Fruit fly (Drosophila melanogaster) whole organism, embryonic: ENCODE measurements around the gene Datp.

Experiments used
- BtbVII ChIP-seq: fragments of 200-800 bp; sonication (Bioruptor generic); optimal IDR thresholded peaks from 3 replicates; lab custom pipeline; 2017; ENCODE audit warnings: missing biosample characterization, mild to moderate bottlenecking, missing genetic modification characterization
- CG10267 ChIP-seq: fragments of 200-800 bp; sonication (Bioruptor generic); optimal IDR thresholded peaks from 2 replicates; lab custom pipeline; 2018; ENCODE audit warnings: missing biosample characterization, mild to moderate bottlenecking, missing genetic modification characterization, moderate library complexity
- CG10565 ChIP-seq: fragments of 200-800 bp; sonication (Bioruptor generic); optimal IDR thresholded peaks from 3 replicates; lab custom pipeline; 2016; ENCODE audit warnings: missing biosample characterization, mild to moderate bottlenecking, missing genetic modification characterization
- CG11398 ChIP-seq: fragments of 200-800 bp; sonication (Bioruptor generic); optimal IDR thresholded peaks from 2 replicates; lab custom pipeline; 2016; ENCODE audit warnings: missing biosample characterization, missing genetic modification characterization
- CG11504 ChIP-seq: fragments of 200-800 bp; sonication (Bioruptor generic); optimal IDR thresholded peaks from 3 replicates; lab custom pipeline; 2019; ENCODE audit warnings: missing biosample characterization, mild to moderate bottlenecking, missing genetic modification characterization, moderate library complexity
- CG11560 ChIP-seq: fragments of 200-800 bp; sonication (Bioruptor generic); IDR thresholded peaks from 3 replicates; pipeline ENCODE4 v1.3.6; 2022; ENCODE audit warnings: missing biosample characterization, missing genetic modification characterization
- CG12219 ChIP-seq: fragments of 200-800 bp; sonication (Bioruptor generic); optimal IDR thresholded peaks from 3 replicates; lab custom pipeline; 2018; ENCODE audit warnings: missing biosample characterization, mild to moderate bottlenecking, missing genetic modification characterization
- CG12659 ChIP-seq: fragments of 200-800 bp; sonication (Bioruptor generic); optimal IDR thresholded peaks from 3 replicates; lab custom pipeline; 2017; ENCODE audit warnings: mild to moderate bottlenecking, missing biosample characterization, missing genetic modification reagents, missing genetic modification characterization
- CG13296 ChIP-seq: fragments of 200-800 bp; sonication (Bioruptor generic); optimal IDR thresholded peaks from 3 replicates; lab custom pipeline; 2018; ENCODE audit warnings: missing biosample characterization, mild to moderate bottlenecking, missing genetic modification characterization
- CG15269 ChIP-seq: fragments of 200-800 bp; sonication (Bioruptor generic); optimal IDR thresholded peaks from 2 replicates; lab custom pipeline; 2018; ENCODE audit warnings: missing biosample characterization, mild to moderate bottlenecking, missing genetic modification characterization, moderate library complexity
- CG1602 ChIP-seq: fragments of 200-800 bp; sonication (Bioruptor generic); optimal IDR thresholded peaks from 3 replicates; lab custom pipeline; 2016; ENCODE audit warnings: missing biosample characterization, missing genetic modification characterization
- CG1603 ChIP-seq: fragments of 200-800 bp; sonication (Bioruptor generic); optimal IDR thresholded peaks from 2 replicates; lab custom pipeline; 2019; ENCODE audit warnings: missing biosample characterization, mild to moderate bottlenecking, missing genetic modification characterization, moderate library complexity
- CG17829 ChIP-seq: fragments of 200-800 bp; optimal IDR thresholded peaks from 2 replicates; lab custom pipeline; 2019; ENCODE audit warnings: missing biosample characterization, mild to moderate bottlenecking, missing genetic modification characterization, moderate library complexity
- CG18011 ChIP-seq: fragments of 200-800 bp; sonication (Bioruptor generic); optimal IDR thresholded peaks from 2 replicates; lab custom pipeline; 2017; ENCODE audit warnings: missing biosample characterization, missing genetic modification characterization, mild to moderate bottlenecking, moderate library complexity, missing genotype
- CG2129 ChIP-seq: fragments of 200-800 bp; sonication (Bioruptor generic); IDR thresholded peaks from 2 replicates; pipeline ENCODE4 v1.3.6; 2022; ENCODE audit warnings: missing biosample characterization, missing genetic modification characterization; ENCODE audit not compliant: partially characterized antibody
- CG2678 ChIP-seq: fragments of 200-800 bp; sonication (Bioruptor generic); optimal IDR thresholded peaks from 3 replicates; lab custom pipeline; 2019; ENCODE audit warnings: missing biosample characterization, mild to moderate bottlenecking, missing genetic modification characterization, moderate library complexity
- CG30403 ChIP-seq: fragments of 200-800 bp; sonication (Bioruptor generic); optimal IDR thresholded peaks from 3 replicates; lab custom pipeline; 2016; ENCODE audit warnings: missing biosample characterization, missing genetic modification characterization
- CG34224 ChIP-seq: fragments of 200-800 bp; sonication (Bioruptor generic); IDR thresholded peaks from 3 replicates; pipeline ENCODE4 v1.3.6; 2022; ENCODE audit warnings: missing biosample characterization, missing genetic modification characterization; ENCODE audit not compliant: partially characterized antibody
- CG3847 ChIP-seq: fragments of 200-800 bp; sonication (Bioruptor generic); IDR thresholded peaks from 2 replicates; pipeline ENCODE4 v1.3.6; 2022; ENCODE audit warnings: missing biosample characterization, missing genetic modification characterization
- CG5953 ChIP-seq: fragments of 200-800 bp; sonication (Bioruptor generic); IDR thresholded peaks from 2 replicates; pipeline ENCODE4 v1.3.6; 2022; ENCODE audit warnings: missing biosample characterization, missing genetic modification characterization
- CG6813 ChIP-seq: fragments of 200-800 bp; sonication (Bioruptor generic); optimal IDR thresholded peaks from 2 replicates; lab custom pipeline; 2017; ENCODE audit warnings: missing biosample characterization, missing genetic modification characterization, mild to moderate bottlenecking, moderate library complexity, missing genetic modification reagents
- CG7556 ChIP-seq: fragments of 200-800 bp; sonication (Bioruptor generic); optimal IDR thresholded peaks from 2 replicates; lab custom pipeline; 2017; ENCODE audit warnings: missing biosample characterization, mild to moderate bottlenecking, missing genetic modification characterization
- CG9437 ChIP-seq: fragments of 200-800 bp; sonication (Bioruptor generic); optimal IDR thresholded peaks from 2 replicates; lab custom pipeline; 2018; ENCODE audit warnings: missing biosample characterization, mild to moderate bottlenecking, missing genetic modification characterization
- CoRest ChIP-seq: fragments of 200-800 bp; sonication (Bioruptor generic); optimal IDR thresholded peaks from 3 replicates; lab custom pipeline; 2018; ENCODE audit warnings: missing biosample characterization, mild to moderate bottlenecking, missing genetic modification characterization, moderate library complexity
- Dll ChIP-seq: fragments of 200-800 bp; sonication (Bioruptor generic); IDR thresholded peaks from 4 replicates; pipeline ENCODE4 v1.3.6; 2022; ENCODE audit warnings: missing biosample characterization, missing genetic modification characterization; ENCODE audit not compliant: partially characterized antibody
- HLHmδ ChIP-seq: fragments of 200-800 bp; sonication (Bioruptor generic); optimal IDR thresholded peaks from 2 replicates; lab custom pipeline; 2018; ENCODE audit warnings: missing biosample characterization, mild to moderate bottlenecking, missing genetic modification characterization, moderate library complexity
- Hand ChIP-seq: fragments of 200-800 bp; sonication (Bioruptor generic); optimal IDR thresholded peaks from 2 replicates; lab custom pipeline; 2017; ENCODE audit warnings: mild to moderate bottlenecking, missing biosample characterization, missing genetic modification reagents, missing genetic modification characterization
- MESR4 ChIP-seq: fragments of 200-800 bp; sonication (Bioruptor generic); optimal IDR thresholded peaks from 2 replicates; lab custom pipeline; 2018; ENCODE audit warnings: missing biosample characterization, mild to moderate bottlenecking, missing genetic modification characterization, moderate library complexity
- Spps ChIP-seq: fragments of 200-800 bp; sonication (Bioruptor generic); optimal IDR thresholded peaks from 2 replicates; lab custom pipeline; 2018; ENCODE audit warnings: missing biosample characterization, mild to moderate bottlenecking, missing genetic modification characterization
- Usf ChIP-seq: fragments of 200-800 bp; sonication (Bioruptor generic); optimal IDR thresholded peaks from 2 replicates; lab custom pipeline; 2017; ENCODE audit warnings: missing genotype, missing biosample characterization, missing genetic modification characterization
- ac ChIP-seq: fragments of 200-800 bp; sonication (Bioruptor generic); optimal IDR thresholded peaks from 3 replicates; lab custom pipeline; 2017; ENCODE audit warnings: missing biosample characterization, mild to moderate bottlenecking, missing genetic modification characterization
- ash1 ChIP-seq: fragments of 200-800 bp; sonication (Bioruptor generic); optimal IDR thresholded peaks from 2 replicates; lab custom pipeline; 2018; ENCODE audit warnings: missing biosample characterization, mild to moderate bottlenecking, missing genetic modification characterization
- bcd ChIP-seq: fragments of 200-800 bp; sonication (Bioruptor generic); optimal IDR thresholded peaks from 2 replicates; lab custom pipeline; 2017; ENCODE audit warnings: missing biosample characterization, mild to moderate bottlenecking, missing genetic modification characterization
- bsh ChIP-seq, 2 experiments: fragments of 200-800 bp; sonication (Bioruptor generic); optimal IDR thresholded peaks; 2 replicates each; lab custom pipeline; 2017 to 2018; ENCODE audit warnings: mild to moderate bottlenecking in 2 of 2, missing biosample characterization in 2 of 2, missing genetic modification characterization in 2 of 2, moderate library complexity in 1 of 2
- chinmo ChIP-seq: fragments of 200-800 bp; sonication (Bioruptor generic); IDR thresholded peaks from 4 replicates; pipeline ENCODE4 v1.3.6; 2022; ENCODE audit warnings: missing biosample characterization, missing genetic modification characterization; ENCODE audit not compliant: partially characterized antibody
- fd3F ChIP-seq: fragments of 200-800 bp; sonication (Bioruptor generic); optimal IDR thresholded peaks from 2 replicates; lab custom pipeline; 2018; ENCODE audit warnings: missing biosample characterization, mild to moderate bottlenecking, missing genetic modification characterization, moderate library complexity
- otp ChIP-seq: fragments of 200-800 bp; sonication (Bioruptor generic); IDR thresholded peaks from 3 replicates; pipeline ENCODE4, ENCODE4 v1.3.6; 2022; ENCODE audit warnings: missing biosample characterization, missing genetic modification characterization
- pan ChIP-seq, 4 experiments: fragments of >200 bp in 3 of 4; fragments of 200-800 bp in 1 of 4; sonication (Bioruptor generic) in 1 of 4; optimal IDR thresholded peaks in 3 of 4; IDR thresholded peaks in 1 of 4; 2 replicates each; pipeline versions ENCODE4 v1.3.6 to Lab custom; 2017 to 2022; ENCODE audit warnings: missing biosample characterization in 2 of 4, missing genetic modification characterization in 2 of 4, mixed read lengths in 1 of 4
- repo ChIP-seq: fragments of 200-800 bp; sonication (Bioruptor generic); optimal IDR thresholded peaks from 2 replicates; lab custom pipeline; 2016; ENCODE audit warnings: missing biosample characterization, missing genetic modification characterization
- run ChIP-seq: fragments of 200-800 bp; sonication (Bioruptor generic); optimal IDR thresholded peaks from 3 replicates; lab custom pipeline; 2018; ENCODE audit warnings: missing biosample characterization, mild to moderate bottlenecking, missing genetic modification characterization
- sc ChIP-seq, 3 experiments: fragments of >200 bp in 2 of 3; fragments of 200-800 bp in 1 of 3; sonication (Bioruptor generic) in 1 of 3; optimal IDR thresholded peaks; 2 replicates in 2 of 3; 3 replicates in 1 of 3; lab custom pipeline; 2017; ENCODE audit warnings: mild to moderate bottlenecking in 1 of 3, missing biosample characterization in 1 of 3, missing genetic modification characterization in 1 of 3, missing genetic modification reagents in 1 of 3
- sens ChIP-seq: fragments of 200-800 bp; sonication (Bioruptor generic); peaks from one replicate; lab custom pipeline; 2016; ENCODE audit warnings: missing biosample characterization, missing genetic modification characterization
- wek ChIP-seq: fragments of 200-800 bp; sonication (Bioruptor generic); optimal IDR thresholded peaks from 3 replicates; lab custom pipeline; 2018; ENCODE audit warnings: missing biosample characterization, mild to moderate bottlenecking, missing genetic modification characterization, moderate library complexity
- wor ChIP-seq: fragments of 200-800 bp; sonication (Bioruptor generic); IDR thresholded peaks from 2 replicates; pipeline ENCODE4 v1.3.6; 2022; ENCODE audit warnings: missing biosample characterization, missing genetic modification characterization
- zfh1 ChIP-seq: fragments of 200-800 bp; sonication (Bioruptor generic); IDR thresholded peaks from 3 replicates; pipeline ENCODE4 v1.3.6; 2022; ENCODE audit warnings: missing biosample characterization, missing genetic modification characterization

The Datp gene

DNA sequence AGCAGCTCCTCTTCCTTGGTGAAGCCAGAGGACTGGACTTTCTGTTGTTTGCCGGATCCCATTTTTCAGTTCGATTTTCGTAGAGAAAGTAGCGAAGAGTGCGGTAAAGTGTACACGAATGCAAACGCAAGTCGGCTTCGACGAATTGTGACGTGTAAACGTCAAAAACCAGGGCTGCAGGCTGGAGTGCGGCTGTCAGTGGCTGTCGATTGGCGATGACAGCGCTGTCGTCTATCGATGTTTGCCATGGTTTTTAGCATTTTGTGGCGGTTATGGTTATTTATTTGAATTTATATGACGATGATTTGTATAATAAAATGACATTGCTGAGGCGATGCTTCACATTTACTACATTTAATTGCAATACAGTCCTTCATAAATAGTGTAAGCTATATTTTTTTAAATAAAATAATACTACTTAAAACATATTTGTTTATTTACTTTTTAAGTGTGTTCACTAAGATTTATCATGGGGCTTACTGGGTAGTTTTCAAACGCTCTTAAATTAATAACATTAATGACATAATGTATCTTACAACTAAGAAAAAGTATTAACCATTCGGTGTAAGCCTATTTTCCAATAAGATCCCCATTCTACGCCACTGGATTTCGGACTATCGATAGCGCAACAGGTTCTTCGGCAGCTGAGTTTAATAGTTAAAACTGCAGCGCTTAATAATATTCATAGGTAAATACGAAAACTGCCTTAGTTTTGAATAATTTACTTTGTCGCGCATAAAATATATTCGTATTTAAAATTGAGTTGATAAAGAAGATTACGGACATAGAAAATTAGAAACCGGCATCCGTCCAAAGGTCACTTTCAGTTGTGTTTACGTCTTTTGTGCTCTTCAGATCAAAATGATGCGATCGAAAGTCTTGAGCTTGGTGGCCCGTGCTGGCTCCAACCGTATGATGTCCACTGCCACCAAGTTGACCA is 20.3 kb downstream of the Datp start, which contains the start of the genes CG5885 and CG4598 (continued):
- no peak for TF ChIP-seq ash1 (GFP tag; lab: Kevin White, UChicago)
- TF ChIP-seq zfh1 (GFP tag; lab: Robert Waterston, UW) = peak; percentile 69
- peak; percentile 78 for TF ChIP-seq CG1603 (tag; lab: Kevin White, UChicago)
- peak; percentile 83; the same call in 2 of the 4 replicates for TF ChIP-seq chinmo (GFP tag; lab: Robert Waterston, UW)
- peak; percentile 11 for TF ChIP-seq CG18011 (GFP tag; lab: Kevin White, UChicago)
- TF ChIP-seq CG9437 = peak; percentile 53
- TF ChIP-seq CG2678 (tag; lab: Kevin White, UChicago) = peak; percentile 76
- no peak for TF ChIP-seq repo (GFP tag; lab: Kevin White, UChicago)
- peak; percentile 41; the same call in 1 of the 3 replicates for TF ChIP-seq CG11560
- no peak for TF ChIP-seq pan (optimal IDR thresholded peaks at IDR 0.05; lab: Kevin White, UChicago)
- peak in 1 of 2 experiments; percentile 64 for TF ChIP-seq pan (GFP tag; optimal IDR thresholded peaks at IDR 0.05 in 1 of 2, IDR thresholded peaks at IDR 0.05 in 1 of 2)
- peak; percentile 56 for TF ChIP-seq CG17829 (tag; lab: Kevin White, UChicago)
- no peak for TF ChIP-seq HLHmδ (GFP tag; lab: Kevin White, UChicago)
- peak; percentile 17 for TF ChIP-seq run (tag; lab: Kevin White, UChicago)
- peak; percentile 77 for TF ChIP-seq CG30403 (GFP tag; lab: Kevin White, UChicago)
- 0 out of 2 replicates have a peak, but pooled peaks have one; percentile 19 for TF ChIP-seq wor (GFP tag; lab: Robert Waterston, UW)
- TF ChIP-seq CG13296 (GFP tag; lab: Kevin White, UChicago) = peak; percentile 55
- TF ChIP-seq CG7556 (GFP tag; lab: Kevin White, UChicago) = peak; percentile 71
- peak; percentile 84 for TF ChIP-seq CG11504
- TF ChIP-seq CG2129 (GFP tag; lab: Robert Waterston, UW) = 0 out of 2 replicates have a peak, but pooled peaks have one; percentile 37
- peak; percentile 66 for TF ChIP-seq fd3F (GFP tag; lab: Kevin White, UChicago)
- peak; percentile 66 to 74 for TF ChIP-seq bsh (GFP tag; optimal IDR thresholded peaks at IDR 0.05; lab: Kevin White, UChicago)
- no peak for TF ChIP-seq Hand (GFP tag; lab: Kevin White, UChicago)
- TF ChIP-seq CG10267 (tag; lab: Kevin White, UChicago) = peak; percentile 71
- TF ChIP-seq ac (GFP tag; lab: Kevin White, UChicago) = no peak
- TF ChIP-seq CG10565 (GFP tag; lab: Kevin White, UChicago) = no peak
- peak; percentile 77 for TF ChIP-seq Dll
- peak; percentile 69 for TF ChIP-seq CG1602 (GFP tag; lab: Kevin White, UChicago)
- peak; percentile 79 for TF ChIP-seq CoRest (tag; lab: Kevin White, UChicago)
- TF ChIP-seq otp = peak; percentile 42; the same call in 2 of the 3 replicates
- no peak for TF ChIP-seq Usf (GFP tag; lab: Kevin White, UChicago)
- TF ChIP-seq CG34224 (GFP tag; lab: Robert Waterston, UW) = peak; percentile 72; the same call in 2 of the 3 replicates
- no peak for TF ChIP-seq sc (optimal IDR thresholded peaks at IDR 0.05; lab: Kevin White, UChicago)
- TF ChIP-seq sc (GFP tag; optimal IDR thresholded peaks at IDR 0.05; lab: Kevin White, UChicago) = peak; percentile 28
- no peak for TF ChIP-seq Spps
- no peak for TF ChIP-seq CG5953 (GFP tag; lab: Robert Waterston, UW)
- peak; percentile 78 for TF ChIP-seq CG12659
- peak; percentile 23 for TF ChIP-seq CG6813
- TF ChIP-seq CG3847 = peak; percentile 59
- peak; percentile 80 for TF ChIP-seq CG15269 (tag; lab: Kevin White, UChicago)
- peak; percentile 89 for TF ChIP-seq sens
- peak; percentile 37 for TF ChIP-seq bcd
- no peak for TF ChIP-seq wek (GFP tag; lab: Kevin White, UChicago)
- peak; percentile 59 for TF ChIP-seq CG12219
- TF ChIP-seq MESR4 = peak; percentile 97
- TF ChIP-seq BtbVII (GFP tag; lab: Kevin White, UChicago) = peak; percentile 52
- TF ChIP-seq CG11398 (GFP tag; lab: Kevin White, UChicago) = no peak
